Worm (Caenorhabditis elegans): ENCODE measurements around the gene T07F8.1.

Gene T07F8.1

ce11 chrII:7106313-7106712 lies 41.9 kb upstream of the T07F8.1 start:
- no peak for TF ChIP-seq F13H6.1 (tag; optimal IDR thresholded peaks at IDR 0.05)

ce11 chrII:7109956-7110355 lies 38.2 kb upstream of the T07F8.1 start, which contains the start of gene F10E7.9:
TSS of gene F10E7.9 (minus strand) at chrII:7110056.
- TF ChIP-seq nhr-23 (tag; optimal IDR thresholded peaks at IDR 0.05) (no peak), peb-1 (tag; optimal IDR thresholded peaks at IDR 0.05) (no peak), Y55F3AM.14 (GFP tag; optimal IDR thresholded peaks at IDR 0.05) (no peak), lin-11 (tag; optimal IDR thresholded peaks at IDR 0.05) (no peak), F13H6.1 (tag; optimal IDR thresholded peaks at IDR 0.05) (no peak), nhr-237 (tag; optimal IDR thresholded peaks at IDR 0.05) (no peak), sma-9 (GFP tag; optimal IDR thresholded peaks at IDR 0.05) (no peak), sma-9 (tag; optimal IDR thresholded peaks at IDR 0.05) (no peak), C34F6.9 (tag; optimal IDR thresholded peaks at IDR 0.05) (no peak), ZK546.5 (tag; optimal IDR thresholded peaks at IDR 0.05) (no peak), crh-2 (tag; optimal IDR thresholded peaks at IDR 0.05) (no peak), elt-3 (tag; optimal IDR thresholded peaks at IDR 0.05) (no peak), nhr-12 (tag; optimal IDR thresholded peaks at IDR 0.05) (no peak), sma-3 (GFP tag; optimal IDR thresholded peaks at IDR 0.05) (no peak), egl-27 (tag; optimal IDR thresholded peaks at IDR 0.05) (no peak)

ce11 chrII:7111012-7111656 lies 37.1 kb upstream of the T07F8.1 start:
- TF ChIP-seq nhr-25 (tag; optimal IDR thresholded peaks at IDR 0.05) (no peak), unc-62 (GFP tag; optimal IDR thresholded peaks at IDR 0.05) (no peak), unc-39 (tag; optimal IDR thresholded peaks at IDR 0.05) (no peak), F13H6.1 (tag; optimal IDR thresholded peaks at IDR 0.05) (no peak), zag-1 (tag; optimal IDR thresholded peaks at IDR 0.05) (peak; percentile 21), elt-1 (tag; optimal IDR thresholded peaks at IDR 0.05) (no peak), C34F6.9 (tag; optimal IDR thresholded peaks at IDR 0.05) (peak; percentile 58), lsy-2 (tag; optimal IDR thresholded peaks at IDR 0.05) (peak in 1 of 2 experiments; percentile 35), nhr-6 (tag; optimal IDR thresholded peaks at IDR 0.05) (no peak), sma-9 (GFP tag; optimal IDR thresholded peaks at IDR 0.05) (no peak), sma-9 (tag; optimal IDR thresholded peaks at IDR 0.05) (no peak), elt-3 (tag; optimal IDR thresholded peaks at IDR 0.05) (no peak), mab-5 (tag; optimal IDR thresholded peaks at IDR 0.05) (no peak), nhr-129 (tag; optimal IDR thresholded peaks at IDR 0.05) (peak; percentile 28), R02D3.7 (tag; optimal IDR thresholded peaks at IDR 0.05) (no peak), aly-2 (tag; optimal IDR thresholded peaks at IDR 0.05) (no peak), alr-1 (tag; optimal IDR thresholded peaks at IDR 0.05) (no peak), ceh-16 (tag; optimal IDR thresholded peaks at IDR 0.05) (no peak), snpc-4 (tag; optimal IDR thresholded peaks at IDR 0.05) (no peak), lin-39 (tag; optimal IDR thresholded peaks at IDR 0.05) (no peak), nhr-21 (tag; optimal IDR thresholded peaks at IDR 0.05) (no peak), egl-27 (tag; optimal IDR thresholded peaks at IDR 0.05) (no peak), unc-55 (GFP tag; optimal IDR thresholded peaks at IDR 0.05) (peak; percentile 45), ama-1 (optimal IDR thresholded peaks at IDR 0.05) (no peak), sem-4 (tag; optimal IDR thresholded peaks at IDR 0.05) (peak; percentile 16), nhr-237 (tag; optimal IDR thresholded peaks at IDR 0.05) (no peak), nhr-11 (tag; optimal IDR thresholded peaks at IDR 0.05) (no peak), lin-13 (GFP tag; optimal IDR thresholded peaks at IDR 0.05) (no peak)

ce11 chrII:7111657-7112049 lies 36.5 kb upstream of the T07F8.1 start, which contains the start of gene F10E7.5:
TSS of gene F10E7.5 (plus strand) at chrII:7111978.
- TF ChIP-seq snpc-4 (tag; optimal IDR thresholded peaks at IDR 0.05) = peak; percentile 36
- peak; percentile 30 for TF ChIP-seq sem-4 (tag; optimal IDR thresholded peaks at IDR 0.05)
- TF ChIP-seq sma-9 (GFP tag; optimal IDR thresholded peaks at IDR 0.05) = peak; percentile 26
- no peak for TF ChIP-seq sma-9 (tag; optimal IDR thresholded peaks at IDR 0.05)
- TF ChIP-seq C34F6.9 (tag; optimal IDR thresholded peaks at IDR 0.05) = peak; percentile 66
- peak; percentile 94 to 99 for TF ChIP-seq lsy-2 (tag; optimal IDR thresholded peaks at IDR 0.05)
- peak; percentile 62 for TF ChIP-seq crh-2 (tag; optimal IDR thresholded peaks at IDR 0.05)
- TF ChIP-seq nhr-6 (tag; optimal IDR thresholded peaks at IDR 0.05) = peak; percentile 24
- TF ChIP-seq ztf-1 (GFP tag; conservative IDR thresholded peaks at IDR 0.05) = no peak
- TF ChIP-seq nhr-129 (tag; optimal IDR thresholded peaks at IDR 0.05) = peak; percentile 60
- TF ChIP-seq ceh-82 (tag; optimal IDR thresholded peaks at IDR 0.05) = no peak

All from whole organism, L2 larva.